Fruit fly (Drosophila melanogaster) whole organism, prepupa: ENCODE results near the gene CG8915.

Source experiments
- CG1621 ChIP-seq: fragments of 200-800 bp; sonication (Bioruptor generic); optimal IDR thresholded peaks from 3 replicates; lab custom pipeline; 2018; ENCODE audit warnings: missing biosample characterization, mild to moderate bottlenecking, missing genetic modification characterization
- CG3919 ChIP-seq: fragments of 200-800 bp; sonication (Bioruptor generic); optimal IDR thresholded peaks from 3 replicates; lab custom pipeline; 2016; ENCODE audit warnings: missing biosample characterization, missing genetic modification characterization
- CG7368 ChIP-seq: fragments of 200-800 bp; sonication (Bioruptor generic); optimal IDR thresholded peaks from 3 replicates; lab custom pipeline; 2016; ENCODE audit warnings: missing biosample characterization, missing genetic modification characterization
- Eip93F ChIP-seq: fragments of 200-800 bp; sonication (Bioruptor generic); optimal IDR thresholded peaks from 2 replicates; lab custom pipeline; 2016; ENCODE audit warnings: missing biosample characterization, mild to moderate bottlenecking, missing genetic modification characterization
- Ets21C ChIP-seq: fragments of 200-800 bp; sonication (Bioruptor generic); optimal IDR thresholded peaks from 3 replicates; lab custom pipeline; 2016; ENCODE audit warnings: missing biosample characterization, missing genetic modification characterization
- Gug ChIP-seq: fragments of 200-800 bp; sonication (Bioruptor generic); IDR thresholded peaks from 2 replicates; pipeline ENCODE4 v1.3.6; 2022; ENCODE audit warnings: missing biosample characterization, missing genetic modification characterization
- Sox14 ChIP-seq: fragments of 200-800 bp; sonication (Bioruptor generic); optimal IDR thresholded peaks from 3 replicates; lab custom pipeline; 2016; ENCODE audit warnings: missing biosample characterization, missing genetic modification characterization

DNA sequence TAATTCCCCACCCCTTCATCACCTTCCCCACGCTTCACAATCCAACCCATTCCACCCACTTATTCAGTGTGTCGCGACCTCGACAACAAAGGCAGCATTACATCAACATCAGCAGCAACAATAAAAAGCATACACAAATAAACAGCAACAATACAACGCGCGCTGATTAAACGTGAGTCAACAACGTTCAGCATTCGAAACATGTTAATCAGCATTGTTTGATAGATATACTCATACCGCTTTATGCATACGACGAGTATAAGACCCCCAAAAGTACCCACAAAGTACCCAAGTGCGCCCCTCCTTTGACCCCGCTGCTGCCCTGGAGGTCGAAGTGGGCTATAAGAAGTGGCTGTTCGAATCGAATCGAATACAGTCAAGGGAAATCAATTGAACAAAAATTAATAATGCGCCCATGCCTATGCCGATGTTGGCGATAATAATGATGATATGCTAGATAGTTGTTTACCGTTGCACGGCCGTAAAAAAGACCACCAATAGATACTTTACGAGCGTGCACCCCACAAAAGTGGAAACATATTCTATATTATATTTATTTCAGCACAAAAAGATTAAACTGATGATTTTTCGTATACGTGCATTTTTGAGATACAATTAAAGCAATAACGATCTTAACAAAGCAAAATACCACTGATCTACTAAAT, 49.5 kb upstream of the CG8915 start:
- TF ChIP-seq Sox14 = no peak
- no peak for TF ChIP-seq Gug (GFP tag; lab: Robert Waterston, UW)
- TF ChIP-seq Ets21C (GFP tag; lab: Kevin White, UChicago) = no peak
- TF ChIP-seq CG1621 (tag; lab: Kevin White, UChicago) = no peak
- no peak for TF ChIP-seq Eip93F (GFP tag; lab: Kevin White, UChicago)
- no peak for TF ChIP-seq CG7368
- TF ChIP-seq CG3919 (GFP tag; lab: Kevin White, UChicago) = no peak
